Worm (Caenorhabditis elegans) whole organism, late embryonic: Measurements from ENCODE around the gene ZK1290.1.

Experiments used
- C08G9.2 ChIP-seq: sonication (generic microtip); optimal IDR thresholded peaks from 2 replicates; lab custom pipeline; 2016; ENCODE audit warnings: mild to moderate bottlenecking, missing genetic modification characterization, moderate library complexity, missing compliant biosample characterization
- T23F11.4 ChIP-seq: fragments of 200-800 bp; sonication (Bioruptor generic); optimal IDR thresholded peaks from 2 replicates; lab custom pipeline; 2018; ENCODE audit warnings: mild to moderate bottlenecking, missing genetic modification characterization, missing compliant biosample characterization
- Y22D7AL.16 ChIP-seq: sonication (generic microtip); optimal IDR thresholded peaks from 2 replicates; lab custom pipeline; 2016; ENCODE audit warnings: missing genetic modification characterization, missing compliant biosample characterization
- ceh-18 ChIP-seq: sonication (generic microtip); optimal IDR thresholded peaks from 2 replicates; lab custom pipeline; 2016; ENCODE audit warnings: missing genetic modification characterization, missing compliant biosample characterization
- ceh-22 ChIP-seq: sonication (generic microtip); optimal IDR thresholded peaks from 2 replicates; lab custom pipeline; 2017; ENCODE audit warnings: missing biosample characterization, missing genetic modification characterization
- ceh-34 ChIP-seq: sonication (generic microtip); optimal IDR thresholded peaks from 2 replicates; lab custom pipeline; 2016; ENCODE audit warnings: mild to moderate bottlenecking, missing genetic modification characterization, missing compliant biosample characterization
- ceh-45 ChIP-seq: fragments of 200-800 bp; sonication (Bioruptor generic); IDR thresholded peaks from 2 replicates; pipeline ENCODE4 v1.3.6; 2022; ENCODE audit warnings: missing genetic modification reagents, missing genetic modification characterization, missing compliant biosample characterization
- ceh-9 ChIP-seq: sonication (generic microtip); optimal IDR thresholded peaks from 2 replicates; lab custom pipeline; 2016; ENCODE audit warnings: mild to moderate bottlenecking, missing genetic modification characterization, inconsistent platforms, missing compliant biosample characterization
- che-1 ChIP-seq: sonication (generic microtip); optimal IDR thresholded peaks from 2 replicates; lab custom pipeline; 2016; ENCODE audit warnings: mild to moderate bottlenecking, missing genetic modification characterization, missing compliant biosample characterization
- dve-1 ChIP-seq: sonication (generic microtip); optimal IDR thresholded peaks from 2 replicates; lab custom pipeline; 2017; ENCODE audit warnings: antibody characterized with exemption, mild to moderate bottlenecking, missing genetic modification characterization, missing compliant biosample characterization
- eyg-1 ChIP-seq: sonication (generic microtip); optimal IDR thresholded peaks from 2 replicates; lab custom pipeline; 2016; ENCODE audit warnings: missing genotype, missing genetic modification characterization, missing compliant biosample characterization
- fkh-10 ChIP-seq: fragments of 150-350 bp; optimal IDR thresholded peaks from 2 replicates; lab custom pipeline; 2014; ENCODE audit warnings: missing biosample characterization, missing genetic modification reagents, missing genetic modification characterization
- hlh-15 ChIP-seq: sonication (generic microtip); optimal IDR thresholded peaks from 2 replicates; lab custom pipeline; 2016; ENCODE audit warnings: missing genetic modification characterization, missing compliant biosample characterization
- hlh-30 ChIP-seq: sonication (generic microtip); optimal IDR thresholded peaks from 2 replicates; lab custom pipeline; 2017; ENCODE audit warnings: antibody characterized with exemption, missing genetic modification characterization, missing compliant biosample characterization; ENCODE audit not compliant: insufficient read depth
- hlh-6 ChIP-seq: sonication (generic microtip); optimal IDR thresholded peaks from 2 replicates; lab custom pipeline; 2016; ENCODE audit warnings: missing genotype, missing genetic modification characterization, missing compliant biosample characterization
- lim-6 ChIP-seq: sonication (generic microtip); optimal IDR thresholded peaks from 2 replicates; lab custom pipeline; 2016; ENCODE audit warnings: missing genetic modification characterization, missing compliant biosample characterization
- lin-11 ChIP-seq: fragments of 200-800 bp; sonication (Bioruptor generic); optimal IDR thresholded peaks from 2 replicates; lab custom pipeline; 2018; ENCODE audit warnings: mild to moderate bottlenecking, missing genetic modification characterization, missing compliant biosample characterization
- mec-3 ChIP-seq: sonication (generic microtip); optimal IDR thresholded peaks from 2 replicates; lab custom pipeline; 2016; ENCODE audit warnings: borderline replicate concordance, missing genetic modification characterization, missing compliant biosample characterization
- nhr-11 ChIP-seq: fragments of 150-350 bp; optimal IDR thresholded peaks from 2 replicates; lab custom pipeline; 2014; ENCODE audit warnings: missing biosample characterization, missing genetic modification characterization
- nhr-232 ChIP-seq: sonication (generic microtip); optimal IDR thresholded peaks from 2 replicates; lab custom pipeline; 2016; ENCODE audit warnings: missing genetic modification characterization, missing compliant biosample characterization
- npax-4 ChIP-seq: sonication (generic microtip); optimal IDR thresholded peaks from 2 replicates; lab custom pipeline; 2016; ENCODE audit warnings: missing genetic modification characterization, missing compliant biosample characterization
- pag-3 ChIP-seq: sonication (generic microtip); optimal IDR thresholded peaks from 2 replicates; lab custom pipeline; 2016; ENCODE audit warnings: missing compliant biosample characterization, missing genetic modification characterization, borderline replicate concordance
- pax-1 ChIP-seq: fragments of 150-350 bp; optimal IDR thresholded peaks from 2 replicates; lab custom pipeline; 2014; ENCODE audit warnings: missing biosample characterization, missing genetic modification characterization
- pha-2 ChIP-seq: sonication (generic microtip); optimal IDR thresholded peaks from 2 replicates; lab custom pipeline; 2017; ENCODE audit warnings: mild to moderate bottlenecking, missing genetic modification characterization, missing compliant biosample characterization
- pha-4 ChIP-seq: fragments of 150-350 bp; optimal IDR thresholded peaks from 2 replicates; lab custom pipeline; 2018; ENCODE audit warnings: missing biosample characterization, missing genetic modification reagents, missing genetic modification characterization
- pqm-1 ChIP-seq: sonication (generic microtip); optimal IDR thresholded peaks from 2 replicates; lab custom pipeline; 2016; ENCODE audit warnings: missing genetic modification characterization, missing compliant biosample characterization
- pros-1 ChIP-seq: fragments of 150-350 bp; optimal IDR thresholded peaks from 2 replicates; lab custom pipeline; 2014; ENCODE audit warnings: missing biosample characterization, missing genetic modification reagents, missing genetic modification characterization
- ref-2 ChIP-seq: sonication (generic microtip); optimal IDR thresholded peaks from 2 replicates; lab custom pipeline; 2016; ENCODE audit warnings: missing genetic modification characterization, missing compliant biosample characterization
- sdc-2 ChIP-seq: sonication (generic microtip); optimal IDR thresholded peaks from 2 replicates; lab custom pipeline; 2016; ENCODE audit warnings: missing genotype, missing genetic modification characterization, missing compliant biosample characterization
- syd-9 ChIP-seq: sonication (generic microtip); optimal IDR thresholded peaks from 2 replicates; lab custom pipeline; 2016; ENCODE audit warnings: mild to moderate bottlenecking, missing genetic modification characterization, moderate library complexity, missing compliant biosample characterization
- tbx-7 ChIP-seq: sonication (generic microtip); optimal IDR thresholded peaks from 2 replicates; lab custom pipeline; 2016; ENCODE audit warnings: missing genotype, missing genetic modification characterization, missing compliant biosample characterization
- unc-3 ChIP-seq, 2 experiments: fragments of 200-800 bp in 1 of 2; sonication (Bioruptor generic) in 1 of 2; sonication (generic microtip) in 1 of 2; conservative IDR thresholded peaks in 1 of 2; optimal IDR thresholded peaks in 1 of 2; 2 replicates each; pipeline versions ENCODE4 v1.3.6 to Lab custom; 2016 to 2022; ENCODE audit warnings: missing compliant biosample characterization in 2 of 2, missing genetic modification characterization in 2 of 2, missing genetic modification reagents in 1 of 2
- unc-42 ChIP-seq: sonication (generic microtip); optimal IDR thresholded peaks from 2 replicates; lab custom pipeline; 2016; ENCODE audit warnings: missing genotype, missing genetic modification characterization, missing compliant biosample characterization
- unc-55 ChIP-seq: sonication (generic microtip); optimal IDR thresholded peaks from 2 replicates; lab custom pipeline; 2017; ENCODE audit warnings: missing biosample characterization, missing genetic modification reagents, missing genetic modification characterization
- unc-86 ChIP-seq: sonication (generic microtip); optimal IDR thresholded peaks from 2 replicates; lab custom pipeline; 2016; ENCODE audit warnings: missing genetic modification characterization, missing compliant biosample characterization

Gene ZK1290.1

ce11 chrII:7594262-7594661, 32.7 kb downstream of the ZK1290.1 start:
- peak; percentile 84 for TF ChIP-seq unc-42 (tag; lab: Kevin White, UChicago)
- TF ChIP-seq unc-3 (GFP tag; conservative IDR thresholded peaks at IDR 0.05; lab: Robert Waterston, UW) = no peak
- TF ChIP-seq unc-3 (tag; optimal IDR thresholded peaks at IDR 0.05; lab: Kevin White, UChicago) = no peak

ce11 chrII:7594812-7595211, 33.2 kb downstream of the ZK1290.1 start, which contains the start of gene syd-1:
syd-1 (minus strand) TSS chrII:7594912.
- no peak for TF ChIP-seq lin-11 (tag; lab: Kevin White, UChicago)
- no peak for TF ChIP-seq fkh-10 (GFP tag; lab: Kevin White, UChicago)
- TF ChIP-seq unc-86 (tag; lab: Kevin White, UChicago) = no peak
- TF ChIP-seq tbx-7 = no peak
- no peak for TF ChIP-seq ceh-34 (tag; lab: Kevin White, UChicago)
- TF ChIP-seq nhr-11 (tag; lab: Kevin White, UChicago) = no peak
- no peak for TF ChIP-seq pqm-1
- no peak for TF ChIP-seq unc-55 (GFP tag; lab: Kevin White, UChicago)
- TF ChIP-seq T23F11.4 (GFP tag; lab: Kevin White, UChicago) = no peak
- no peak for TF ChIP-seq dve-1 (tag; lab: Kevin White, UChicago)
- no peak for TF ChIP-seq pax-1
- TF ChIP-seq, all 69 proteins: peak for 0

- TF ChIP-seq pha-2 (tag; lab: Kevin White, UChicago) = no peak
- TF ChIP-seq npax-4 (tag; lab: Kevin White, UChicago) = no peak
- no peak for TF ChIP-seq nhr-232 (tag; lab: Kevin White, UChicago)
- no peak for TF ChIP-seq pag-3 (tag; lab: Kevin White, UChicago)
Observed at ce11 chrII:7598702-7599314, 37.2 kb downstream of the ZK1290.1 start, which contains the start of gene pgam-5. pgam-5 (minus strand) TSS chrII:7598752.

ce11 chrII:7599357-7599756, 37.8 kb downstream of the ZK1290.1 start, which contains the start of gene npp-21:
npp-21 (plus strand) TSS chrII:7599657.
- TF ChIP-seq pros-1 (tag; lab: Kevin White, UChicago) (no peak), ceh-9 (no peak), che-1 (tag; lab: Kevin White, UChicago) (no peak), T23F11.4 (GFP tag; lab: Kevin White, UChicago) (no peak)

ce11 chrII:7605306-7605705, 43.7 kb downstream of the ZK1290.1 start, which contains the start of gene osm-8:
osm-8 (minus strand) TSS chrII:7605406.
- no peak for TF ChIP-seq hlh-15
- no peak for TF ChIP-seq lin-11 (tag; lab: Kevin White, UChicago)
- TF ChIP-seq T23F11.4 (GFP tag; lab: Kevin White, UChicago) = no peak
- TF ChIP-seq mec-3 (tag; lab: Kevin White, UChicago) = no peak

- TF ChIP-seq ceh-18 (tag; lab: Kevin White, UChicago) (no peak), pha-4 (tag; lab: Kevin White, UChicago) (no peak), Y22D7AL.16 (tag; lab: Kevin White, UChicago) (no peak), ref-2 (tag; lab: Kevin White, UChicago) (no peak), ceh-22 (tag; lab: Kevin White, UChicago) (no peak), hlh-30 (tag; lab: Kevin White, UChicago) (no peak), pax-1 (no peak), ceh-45 (GFP tag; lab: Robert Waterston, UW) (no peak), lim-6 (tag; lab: Kevin White, UChicago) (no peak), syd-9 (tag; lab: Kevin White, UChicago) (no peak), pag-3 (tag; lab: Kevin White, UChicago) (no peak), C08G9.2 (no peak), ceh-34 (tag; lab: Kevin White, UChicago) (no peak), nhr-11 (tag; lab: Kevin White, UChicago) (no peak), hlh-6 (tag; lab: Kevin White, UChicago) (no peak), pha-2 (tag; lab: Kevin White, UChicago) (no peak), sdc-2 (tag; lab: Kevin White, UChicago) (no peak), eyg-1 (tag; lab: Kevin White, UChicago) (no peak)
Observed at ce11 chrII:7607953-7608352, 46.4 kb downstream of the ZK1290.1 start, which contains the start of gene lips-17. lips-17 (plus strand) TSS chrII:7608253.
